Worm (Caenorhabditis elegans): ENCODE data around the gene algn-9.

DNA sequence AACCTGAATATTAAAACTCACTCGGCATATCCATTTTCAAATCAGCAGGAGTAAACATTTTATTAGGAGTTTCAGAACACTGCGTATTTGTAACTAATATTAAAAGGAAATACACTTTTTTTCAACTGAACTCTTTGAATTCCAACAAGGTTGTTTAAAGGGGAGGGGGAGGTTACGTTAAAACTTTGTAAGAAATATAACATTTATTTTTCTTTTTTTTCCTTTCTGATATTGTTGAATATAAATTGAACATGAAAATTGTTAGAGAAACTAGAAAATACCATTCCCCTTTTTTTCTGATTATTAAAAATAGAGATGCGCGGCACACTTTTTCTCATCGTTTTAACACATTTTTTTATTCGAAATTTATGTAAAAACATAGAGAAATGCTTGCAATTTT is 13.9 kb downstream of the algn-9 start, which contains the start of gene C14A4.8:
- TF ChIP-seq F13C5.2 (tag; optimal IDR thresholded peaks at IDR 0.05) (no peak), flt-1 (GFP tag; IDR thresholded peaks at IDR 0.05) (no peak), ets-7 (tag; optimal IDR thresholded peaks at IDR 0.05) (no peak), hmg-4 (GFP tag; optimal IDR thresholded peaks at IDR 0.05) (no peak), ama-1 (optimal IDR thresholded peaks at IDR 0.05) (no peak)

Measured in whole organism, early embryonic.